Fruit fly (Drosophila melanogaster) whole organism, embryonic: ENCODE data around the gene CG17027.

ENCODE experiments used
- CG4707 ChIP-seq: fragments of 200-800 bp; sonication (Bioruptor generic); optimal IDR thresholded peaks from 2 replicates; lab custom pipeline; 2018; ENCODE audit warnings: missing biosample characterization, mild to moderate bottlenecking, missing genetic modification characterization, moderate library complexity
- h ChIP-seq: fragments of >200 bp; optimal IDR thresholded peaks from 2 replicates; lab custom pipeline; 2017

- TF ChIP-seq CG4707 (GFP tag; lab: Kevin White, UChicago) (no peak), h (lab: Kevin White, UChicago) (no peak)
Observed at dm6 chr3L:15953892-15954291, 26.0 kb upstream of the CG17027 start.
